Worm (Caenorhabditis elegans) whole organism, L3 larva: ENCODE results near the gene B0035.3.
A peak's percentile ranks its signal among the peaks of the same experiment; 100 is the strongest.

Source experiments
- R02D3.7 ChIP-seq: fragments of 150-350 bp; optimal IDR thresholded peaks from 2 replicates; lab custom pipeline; 2014; ENCODE audit warnings: missing biosample characterization, missing genetic modification characterization
- ZK546.5 ChIP-seq: sonication (generic microtip); optimal IDR thresholded peaks from 2 replicates; lab custom pipeline; 2017; ENCODE audit warnings: missing biosample characterization, missing genetic modification characterization
- aly-2 ChIP-seq: fragments of 150-350 bp; optimal IDR thresholded peaks from 2 replicates; lab custom pipeline; 2014; ENCODE audit warnings: missing biosample characterization, missing genetic modification characterization
- ama-1 ChIP-seq: fragments of 150-350 bp; optimal IDR thresholded peaks from 2 replicates; lab custom pipeline; 2018
- ceh-16 ChIP-seq: sonication (generic microtip); optimal IDR thresholded peaks from 2 replicates; lab custom pipeline; 2017; ENCODE audit warnings: missing biosample characterization, missing genetic modification characterization
- ceh-28 ChIP-seq: fragments of 150-350 bp; optimal IDR thresholded peaks from 2 replicates; lab custom pipeline; 2014; ENCODE audit warnings: missing biosample characterization, missing genetic modification reagents, missing genetic modification characterization
- ceh-82 ChIP-seq: fragments of 150-350 bp; optimal IDR thresholded peaks from 2 replicates; lab custom pipeline; 2014; ENCODE audit warnings: missing biosample characterization, missing genetic modification characterization
- ceh-9 ChIP-seq: sonication (generic microtip); optimal IDR thresholded peaks from 2 replicates; lab custom pipeline; 2018; ENCODE audit warnings: missing biosample characterization, missing genetic modification characterization
- daf-12 ChIP-seq: fragments of 150-350 bp; optimal IDR thresholded peaks from 2 replicates; lab custom pipeline; 2014; ENCODE audit warnings: missing biosample characterization, missing genetic modification reagents, missing genetic modification characterization
- egl-5 ChIP-seq: fragments of 150-350 bp; optimal IDR thresholded peaks from 2 replicates; lab custom pipeline; 2017; ENCODE audit warnings: missing biosample characterization, missing genetic modification reagents, missing genetic modification characterization, inconsistent platforms
- elt-1 ChIP-seq: fragments of 150-350 bp; optimal IDR thresholded peaks from 2 replicates; lab custom pipeline; 2014; ENCODE audit warnings: missing biosample characterization, missing genetic modification characterization
- elt-2 ChIP-seq: sonication (generic microtip); optimal IDR thresholded peaks from 2 replicates; lab custom pipeline; 2016; ENCODE audit warnings: missing genetic modification reagents, mild to moderate bottlenecking, missing genetic modification characterization, missing compliant biosample characterization
- eor-1 ChIP-seq, 2 experiments: fragments of 150-350 bp; optimal IDR thresholded peaks; 2 replicates each; lab custom pipeline; 2014 to 2018; ENCODE audit warnings: missing biosample characterization in 2 of 2, missing genetic modification characterization in 2 of 2
- hmg-11 ChIP-seq: sonication (generic microtip); optimal IDR thresholded peaks from 2 replicates; lab custom pipeline; 2016; ENCODE audit warnings: missing genetic modification characterization, missing compliant biosample characterization
- lin-15B ChIP-seq: fragments of 150-350 bp; optimal IDR thresholded peaks from 2 replicates; lab custom pipeline; 2014; ENCODE audit warnings: missing biosample characterization, missing genetic modification characterization
- lin-39 ChIP-seq: fragments of 150-350 bp; optimal IDR thresholded peaks from 2 replicates; lab custom pipeline; 2018; ENCODE audit warnings: missing biosample characterization, missing genetic modification reagents, missing genetic modification characterization
- lsy-12 ChIP-seq: sonication (generic microtip); optimal IDR thresholded peaks from 2 replicates; lab custom pipeline; 2016; ENCODE audit warnings: mild to moderate bottlenecking, missing genetic modification characterization, missing compliant biosample characterization
- mml-1 ChIP-seq: fragments of 150-350 bp; sonication (generic microtip); optimal IDR thresholded peaks from 3 replicates; lab custom pipeline; 2014; ENCODE audit warnings: missing biosample characterization, missing genetic modification characterization
- nfya-1 ChIP-seq: sonication (generic microtip); optimal IDR thresholded peaks from 2 replicates; lab custom pipeline; 2017; ENCODE audit warnings: missing genetic modification characterization, mild to moderate bottlenecking, missing compliant biosample characterization, antibody characterized with exemption, moderate library complexity; ENCODE audit not compliant: insufficient read depth
- nhr-23 ChIP-seq: fragments of 150-350 bp; optimal IDR thresholded peaks from 2 replicates; lab custom pipeline; 2014; ENCODE audit warnings: missing biosample characterization, missing genetic modification reagents, missing genetic modification characterization
- nhr-237 ChIP-seq: fragments of 150-350 bp; optimal IDR thresholded peaks from 2 replicates; lab custom pipeline; 2014; ENCODE audit warnings: missing biosample characterization, missing genetic modification characterization
- nhr-25 ChIP-seq: sonication (generic microtip); optimal IDR thresholded peaks from 2 replicates; lab custom pipeline; 2017; ENCODE audit warnings: missing biosample characterization, missing genetic modification characterization
- nhr-28 ChIP-seq: fragments of 150-350 bp; optimal IDR thresholded peaks from 2 replicates; lab custom pipeline; 2014; ENCODE audit warnings: missing biosample characterization, missing genetic modification characterization
- nhr-76 ChIP-seq: fragments of 150-350 bp; sonication (generic microtip); optimal IDR thresholded peaks from 5 replicates; lab custom pipeline; 2014; ENCODE audit warnings: missing biosample characterization, missing genetic modification characterization
- nhr-77 ChIP-seq: fragments of 150-350 bp; optimal IDR thresholded peaks from 2 replicates; lab custom pipeline; 2014; ENCODE audit warnings: missing biosample characterization, missing genetic modification characterization
- sea-2 ChIP-seq: fragments of 150-350 bp; sonication (generic microtip); optimal IDR thresholded peaks from 4 replicates; lab custom pipeline; 2014; ENCODE audit warnings: missing biosample characterization, missing genetic modification reagents, missing genetic modification characterization
- snpc-4 ChIP-seq: fragments of 150-350 bp; optimal IDR thresholded peaks from 2 replicates; lab custom pipeline; 2014; ENCODE audit warnings: missing biosample characterization, missing genetic modification characterization
- unc-39 ChIP-seq: sonication (generic microtip); optimal IDR thresholded peaks from 4 replicates; lab custom pipeline; 2017; ENCODE audit warnings: missing biosample characterization, missing genetic modification characterization
- ztf-11 ChIP-seq: fragments of 150-350 bp; optimal IDR thresholded peaks from 2 replicates; lab custom pipeline; 2014; ENCODE audit warnings: missing biosample characterization, missing genetic modification characterization
- ztf-4 ChIP-seq: fragments of 150-350 bp; optimal IDR thresholded peaks from 2 replicates; lab custom pipeline; 2014; ENCODE audit warnings: missing biosample characterization, missing genetic modification characterization

Gene B0035.3

ce11 chrIV:11350809-11351208 lies 36.0 kb upstream of the B0035.3 start:
- peak; percentile 13 for TF ChIP-seq nfya-1
- no peak for TF ChIP-seq eor-1 (tag; optimal IDR thresholded peaks at IDR 0.05; lab: Kevin White, UChicago)
- TF ChIP-seq lin-39 (tag; lab: Kevin White, UChicago) = peak; percentile 29
- TF ChIP-seq, all 47 proteins: peak for 2

- TF ChIP-seq nhr-77 (tag; lab: Kevin White, UChicago) (no peak), ztf-4 (tag; lab: Kevin White, UChicago) (no peak), egl-5 (tag; lab: Kevin White, UChicago) (no peak), nfya-1 (peak; percentile 41), nhr-76 (no peak), eor-1 (tag; optimal IDR thresholded peaks at IDR 0.05; lab: Kevin White, UChicago) (no peak), lin-39 (tag; lab: Kevin White, UChicago) (peak; percentile 62), sea-2 (GFP tag; lab: Kevin White, UChicago) (no peak), nhr-25 (tag; lab: Kevin White, UChicago) (no peak), mml-1 (tag; lab: Kevin White, UChicago) (no peak)
Observed at ce11 chrIV:11349747-11350146, 34.9 kb upstream of the B0035.3 start.

- TF ChIP-seq ZK546.5 (tag; lab: Kevin White, UChicago) = no peak
- no peak for TF ChIP-seq elt-2 (tag; lab: Kevin White, UChicago)
- TF ChIP-seq lin-39 (tag; lab: Kevin White, UChicago) = peak; percentile 69
- TF ChIP-seq lin-15B (tag; lab: Kevin White, UChicago) = no peak
- no peak for TF ChIP-seq daf-12 (tag; lab: Kevin White, UChicago)
- no peak for TF ChIP-seq aly-2 (tag; lab: Kevin White, UChicago)
- TF ChIP-seq egl-5 (tag; lab: Kevin White, UChicago) = no peak
Observed at ce11 chrIV:11348822-11349221, 34.0 kb upstream of the B0035.3 start.

- no peak for TF ChIP-seq ceh-9 (tag; lab: Kevin White, UChicago)
- no peak for TF ChIP-seq elt-2 (tag; lab: Kevin White, UChicago)
- no peak for TF ChIP-seq ama-1 (lab: Kevin White, UChicago)
- TF ChIP-seq nfya-1 = peak; percentile 7
- no peak for TF ChIP-seq unc-39 (tag; lab: Kevin White, UChicago)
- TF ChIP-seq elt-1 (tag; lab: Kevin White, UChicago) = peak; percentile 43
- no peak for TF ChIP-seq ceh-28 (tag; lab: Kevin White, UChicago)
Observed at ce11 chrIV:11347275-11347674, 32.5 kb upstream of the B0035.3 start.

ce11 chrIV:11344288-11344687 lies 29.5 kb upstream of the B0035.3 start:
- TF ChIP-seq ceh-82 (no peak), ZK546.5 (tag; lab: Kevin White, UChicago) (no peak), ztf-4 (tag; lab: Kevin White, UChicago) (no peak), nhr-237 (no peak), elt-1 (tag; lab: Kevin White, UChicago) (no peak), nhr-25 (tag; lab: Kevin White, UChicago) (no peak)

ce11 chrIV:11340735-11341443 lies 26.1 kb upstream of the B0035.3 start:
- TF ChIP-seq R02D3.7 (tag; lab: Kevin White, UChicago) (no peak), lin-15B (tag; lab: Kevin White, UChicago) (no peak), ceh-16 (no peak), nfya-1 (no peak)

- TF ChIP-seq elt-1 (tag; lab: Kevin White, UChicago) (no peak), ceh-16 (no peak), unc-39 (tag; lab: Kevin White, UChicago) (no peak), snpc-4 (tag; lab: Kevin White, UChicago) (no peak), ztf-11 (tag; lab: Kevin White, UChicago) (no peak), lsy-12 (no peak), hmg-11 (tag; lab: Kevin White, UChicago) (no peak), nhr-28 (tag; lab: Kevin White, UChicago) (no peak), elt-2 (tag; lab: Kevin White, UChicago) (no peak), ZK546.5 (tag; lab: Kevin White, UChicago) (no peak), ceh-82 (no peak), nhr-77 (tag; lab: Kevin White, UChicago) (no peak), lin-39 (tag; lab: Kevin White, UChicago) (no peak), nhr-23 (tag; lab: Kevin White, UChicago) (no peak), sea-2 (GFP tag; lab: Kevin White, UChicago) (no peak), nhr-237 (no peak)
Observed at ce11 chrIV:11337021-11337420, 22.2 kb upstream of the B0035.3 start, which contains the start of gene F54E12.2. Gene F54E12.2, minus strand, starts transcription at chrIV:11337184.
